Fruit fly (Drosophila melanogaster) whole organism, embryonic: ENCODE data around the gene Fatp1.

Experiments used
- Atf3 ChIP-seq: fragments of 200-800 bp; sonication (Bioruptor generic); optimal IDR thresholded peaks from 3 replicates; lab custom pipeline; 2016; ENCODE audit warnings: missing biosample characterization, missing genetic modification characterization
- Atf6 ChIP-seq: fragments of 200-800 bp; sonication (Bioruptor generic); IDR thresholded peaks from 2 replicates; pipeline ENCODE4 v1.3.6; 2022; ENCODE audit warnings: missing biosample characterization, missing genetic modification characterization
- Awh ChIP-seq: fragments of 200-800 bp; sonication (Bioruptor generic); IDR thresholded peaks from 2 replicates; pipeline ENCODE4, ENCODE4 v1.3.6; 2022; ENCODE audit warnings: missing biosample characterization, missing genetic modification characterization
- Bdp1 ChIP-seq: fragments of 200-800 bp; sonication (Bioruptor generic); optimal IDR thresholded peaks from 3 replicates; lab custom pipeline; 2016; ENCODE audit warnings: missing biosample characterization, missing genetic modification characterization
- CG10274 ChIP-seq: fragments of 200-800 bp; sonication (Bioruptor generic); optimal IDR thresholded peaks from 3 replicates; lab custom pipeline; 2017; ENCODE audit warnings: missing biosample characterization, mild to moderate bottlenecking, missing genetic modification characterization
- CG10462 ChIP-seq: fragments of 200-800 bp; sonication (Bioruptor generic); optimal IDR thresholded peaks from 2 replicates; lab custom pipeline; 2016; ENCODE audit warnings: missing biosample characterization, missing genetic modification characterization
- CG12769 ChIP-seq: fragments of 200-800 bp; sonication (Bioruptor generic); optimal IDR thresholded peaks from 2 replicates; lab custom pipeline; 2019; ENCODE audit warnings: missing biosample characterization, mild to moderate bottlenecking, missing genetic modification characterization, moderate library complexity
- CG13287 ChIP-seq: fragments of 200-800 bp; sonication (Bioruptor generic); IDR thresholded peaks from 2 replicates; pipeline ENCODE4 v1.3.6; 2022; ENCODE audit warnings: missing biosample characterization, missing genetic modification characterization; ENCODE audit not compliant: partially characterized antibody
- CG13424 ChIP-seq: fragments of 200-800 bp; sonication (Bioruptor generic); optimal IDR thresholded peaks from 2 replicates; lab custom pipeline; 2019; ENCODE audit warnings: missing biosample characterization, mild to moderate bottlenecking, missing genetic modification characterization, moderate library complexity
- CG13894 ChIP-seq: fragments of 200-800 bp; sonication (Bioruptor generic); optimal IDR thresholded peaks from 3 replicates; lab custom pipeline; 2018; ENCODE audit warnings: missing biosample characterization, mild to moderate bottlenecking, missing genetic modification characterization, moderate library complexity
- CG14441 ChIP-seq: fragments of 200-800 bp; sonication (Bioruptor generic); IDR thresholded peaks from 2 replicates; pipeline ENCODE4 v1.3.6; 2022; ENCODE audit warnings: missing biosample characterization, missing genetic modification characterization
- CG14710 ChIP-seq: fragments of 200-800 bp; sonication (Bioruptor generic); optimal IDR thresholded peaks from 3 replicates; lab custom pipeline; 2019; ENCODE audit warnings: missing biosample characterization, mild to moderate bottlenecking, missing genetic modification characterization, moderate library complexity
- CG15269 ChIP-seq: fragments of 200-800 bp; sonication (Bioruptor generic); optimal IDR thresholded peaks from 2 replicates; lab custom pipeline; 2018; ENCODE audit warnings: missing biosample characterization, mild to moderate bottlenecking, missing genetic modification characterization, moderate library complexity
- CG18262 ChIP-seq: fragments of 200-800 bp; optimal IDR thresholded peaks from 3 replicates; lab custom pipeline; 2019; ENCODE audit warnings: missing biosample characterization, mild to moderate bottlenecking, missing genetic modification characterization, moderate library complexity
- CG30431 ChIP-seq: fragments of 200-800 bp; sonication (Bioruptor generic); optimal IDR thresholded peaks from 2 replicates; lab custom pipeline; 2017; ENCODE audit warnings: missing biosample characterization, missing genetic modification characterization
- CG34376 ChIP-seq: fragments of 200-800 bp; sonication (Bioruptor generic); optimal IDR thresholded peaks from 2 replicates; lab custom pipeline; 2018; ENCODE audit warnings: missing biosample characterization, mild to moderate bottlenecking, missing genetic modification characterization
- CG4360 ChIP-seq: fragments of 200-800 bp; sonication (Bioruptor generic); IDR thresholded peaks from 2 replicates; pipeline ENCODE4 v1.3.6; 2022; ENCODE audit warnings: missing biosample characterization, missing genetic modification characterization
- CG6689 ChIP-seq: fragments of 200-800 bp; sonication (Bioruptor generic); IDR thresholded peaks from 2 replicates; pipeline ENCODE4 v1.3.6; 2022; ENCODE audit warnings: missing biosample characterization, missing genetic modification characterization
- CG6765 ChIP-seq: fragments of 200-800 bp; sonication (Bioruptor generic); optimal IDR thresholded peaks from 3 replicates; lab custom pipeline; 2017; ENCODE audit warnings: missing biosample characterization, mild to moderate bottlenecking, missing genetic modification characterization
- CG7372 ChIP-seq: fragments of 200-800 bp; sonication (Bioruptor generic); IDR thresholded peaks from 2 replicates; pipeline ENCODE4 v1.3.6; 2022; ENCODE audit warnings: missing biosample characterization, missing genetic modification characterization
- CG7556 ChIP-seq: fragments of 200-800 bp; sonication (Bioruptor generic); optimal IDR thresholded peaks from 2 replicates; lab custom pipeline; 2017; ENCODE audit warnings: missing biosample characterization, mild to moderate bottlenecking, missing genetic modification characterization
- CG8290 ChIP-seq, 3 experiments: fragments of 200-800 bp; sonication (Bioruptor generic); optimal IDR thresholded peaks; 2 replicates each; lab custom pipeline; 2016 to 2019; ENCODE audit warnings: missing biosample characterization in 3 of 3, missing genetic modification characterization in 3 of 3, mild to moderate bottlenecking in 2 of 3, moderate library complexity in 1 of 3
- CG9797 ChIP-seq: fragments of 200-800 bp; sonication (Bioruptor generic); optimal IDR thresholded peaks from 3 replicates; lab custom pipeline; 2018; ENCODE audit warnings: missing biosample characterization, mild to moderate bottlenecking, missing genetic modification characterization
- CG9817 ChIP-seq: fragments of 200-800 bp; sonication (Bioruptor generic); optimal IDR thresholded peaks from 2 replicates; lab custom pipeline; 2018; ENCODE audit warnings: missing biosample characterization, mild to moderate bottlenecking, missing genetic modification characterization, moderate library complexity
- HLH54F ChIP-seq: fragments of 200-800 bp; sonication (Bioruptor generic); optimal IDR thresholded peaks from 3 replicates; lab custom pipeline; 2016; ENCODE audit warnings: missing biosample characterization, missing genetic modification characterization
- HmgZ ChIP-seq: fragments of 200-800 bp; sonication (Bioruptor generic); optimal IDR thresholded peaks from 2 replicates; lab custom pipeline; 2018; ENCODE audit warnings: missing biosample characterization, mild to moderate bottlenecking, missing genetic modification characterization
- MBD-R2 ChIP-seq: fragments of 200-800 bp; sonication (Bioruptor generic); IDR thresholded peaks from 2 replicates; pipeline ENCODE4 v1.3.6; 2022; ENCODE audit warnings: missing biosample characterization, missing genetic modification characterization
- Max ChIP-seq: fragments of 200-800 bp; sonication (Bioruptor generic); optimal IDR thresholded peaks from 2 replicates; lab custom pipeline; 2016; ENCODE audit warnings: missing biosample characterization, mild to moderate bottlenecking, missing genetic modification characterization
- caup ChIP-seq: fragments of 200-800 bp; sonication (Bioruptor generic); optimal IDR thresholded peaks from 3 replicates; lab custom pipeline; 2017; ENCODE audit warnings: missing biosample characterization, mild to moderate bottlenecking, missing genetic modification characterization, moderate library complexity; ENCODE audit not compliant: severe bottlenecking
- chm ChIP-seq: fragments of 200-800 bp; sonication (Bioruptor generic); IDR thresholded peaks from 2 replicates; pipeline ENCODE4 v1.3.6; 2022; ENCODE audit warnings: missing biosample characterization, missing genetic modification characterization
- corto ChIP-seq: fragments of 200-800 bp; sonication (Bioruptor generic); optimal IDR thresholded peaks from 2 replicates; lab custom pipeline; 2016; ENCODE audit warnings: missing biosample characterization, mild to moderate bottlenecking, missing genetic modification characterization, moderate library complexity
- cwo ChIP-seq: fragments of 200-800 bp; sonication (Bioruptor generic); optimal IDR thresholded peaks from 3 replicates; lab custom pipeline; 2017; ENCODE audit warnings: missing biosample characterization, missing genetic modification characterization, mild to moderate bottlenecking, moderate library complexity, missing genetic modification reagents
- dan ChIP-seq: fragments of 200-800 bp; sonication (Bioruptor generic); IDR thresholded peaks from 2 replicates; pipeline ENCODE4 v1.3.6; 2022; ENCODE audit warnings: missing biosample characterization, missing genetic modification characterization
- danr ChIP-seq: fragments of 200-800 bp; sonication (Bioruptor generic); IDR thresholded peaks from 2 replicates; pipeline ENCODE4 v1.3.6; 2022; ENCODE audit warnings: missing biosample characterization, missing genetic modification characterization
- disco-r ChIP-seq: fragments of 200-800 bp; sonication (Bioruptor generic); optimal IDR thresholded peaks from 2 replicates; lab custom pipeline; 2016; ENCODE audit warnings: missing biosample characterization, missing genetic modification characterization
- grau ChIP-seq: fragments of 200-800 bp; optimal IDR thresholded peaks from 3 replicates; lab custom pipeline; 2019; ENCODE audit warnings: missing biosample characterization, mild to moderate bottlenecking, missing genetic modification characterization, moderate library complexity
- hb ChIP-seq: fragments of 200-800 bp; sonication (Bioruptor generic); IDR thresholded peaks from 3 replicates; pipeline ENCODE4 v1.3.6; 2022; ENCODE audit warnings: missing biosample characterization, missing genetic modification characterization; ENCODE audit not compliant: partially characterized antibody
- hkb ChIP-seq, 2 experiments: fragments of 200-800 bp in 1 of 2; fragments of >200 bp in 1 of 2; sonication (Bioruptor generic) in 1 of 2; IDR thresholded peaks in 1 of 2; optimal IDR thresholded peaks in 1 of 2; 2 replicates each; pipeline versions ENCODE4 v1.3.6 to Lab custom; 2017 to 2022; ENCODE audit warnings: missing biosample characterization in 1 of 2, missing genetic modification characterization in 1 of 2
- insv ChIP-seq, 2 experiments: fragments of 200-800 bp; sonication (Bioruptor generic); optimal IDR thresholded peaks; 3 replicates each; lab custom pipeline; 2016 to 2018; ENCODE audit warnings: missing biosample characterization in 2 of 2, missing genetic modification characterization in 2 of 2
- lmd ChIP-seq: fragments of 200-800 bp; sonication (Bioruptor generic); IDR thresholded peaks from 2 replicates; pipeline ENCODE4 v1.3.6; 2022; ENCODE audit warnings: missing biosample characterization, missing genetic modification characterization
- nom ChIP-seq: fragments of 200-800 bp; sonication (Bioruptor generic); optimal IDR thresholded peaks from 2 replicates; lab custom pipeline; 2017; ENCODE audit warnings: missing biosample characterization, missing genetic modification characterization, mild to moderate bottlenecking, moderate library complexity, missing genetic modification reagents
- oc ChIP-seq: fragments of 200-800 bp; sonication (Bioruptor generic); optimal IDR thresholded peaks from 2 replicates; lab custom pipeline; 2018; ENCODE audit warnings: missing biosample characterization, mild to moderate bottlenecking, missing genetic modification characterization, moderate library complexity
- pan ChIP-seq, 4 experiments: fragments of >200 bp in 3 of 4; fragments of 200-800 bp in 1 of 4; sonication (Bioruptor generic) in 1 of 4; optimal IDR thresholded peaks in 3 of 4; IDR thresholded peaks in 1 of 4; 2 replicates each; pipeline versions ENCODE4 v1.3.6 to Lab custom; 2017 to 2022; ENCODE audit warnings: missing biosample characterization in 2 of 4, missing genetic modification characterization in 2 of 4, mixed read lengths in 1 of 4
- sr ChIP-seq: fragments of 200-800 bp; sonication (Bioruptor generic); IDR thresholded peaks from 3 replicates; pipeline ENCODE4 v1.3.6; 2022; ENCODE audit warnings: missing biosample characterization, missing genetic modification characterization
- tgo ChIP-seq: fragments of 200-800 bp; sonication (Bioruptor generic); IDR thresholded peaks from 3 replicates; pipeline ENCODE4 v1.3.6; 2022; ENCODE audit warnings: missing biosample characterization, missing genetic modification characterization
- unpg ChIP-seq: fragments of 200-800 bp; sonication (Bioruptor generic); optimal IDR thresholded peaks from 3 replicates; lab custom pipeline; 2018; ENCODE audit warnings: missing biosample characterization, mild to moderate bottlenecking, missing genetic modification characterization, moderate library complexity
- wek ChIP-seq: fragments of 200-800 bp; sonication (Bioruptor generic); optimal IDR thresholded peaks from 3 replicates; lab custom pipeline; 2018; ENCODE audit warnings: missing biosample characterization, mild to moderate bottlenecking, missing genetic modification characterization, moderate library complexity

Fatp1 gene

dm6 chr2L:10516470-10517048 lies 459 bp downstream of the Fatp1 start (continued):
- TF ChIP-seq CG15269 (peak; percentile 26), CG14441 (GFP tag; lab: Robert Waterston, UW) (peak; percentile 34), hb (no peak), disco-r (GFP tag; lab: Kevin White, UChicago) (peak; percentile 24), Awh (0 out of 2 replicates have a peak, but pooled peaks have one; percentile 55), nom (peak; percentile 66), cwo (GFP tag; lab: Kevin White, UChicago) (peak; percentile 29), Atf3 (GFP tag; lab: Kevin White, UChicago) (peak; percentile 35), Max (GFP tag; lab: Kevin White, UChicago) (peak; percentile 6), tgo (GFP tag; lab: Robert Waterston, UW) (peak; percentile 23; the same call in 1 of the 3 replicates), unpg (peak; percentile 12), wek (GFP tag; lab: Kevin White, UChicago) (peak; percentile 35), CG30431 (peak; percentile 28), oc (tag; lab: Kevin White, UChicago) (no peak), CG13894 (tag; lab: Kevin White, UChicago) (peak; percentile 52), CG13424 (tag; lab: Kevin White, UChicago) (peak; percentile 51), CG14710 (tag; lab: Kevin White, UChicago) (peak; percentile 38), pan (optimal IDR thresholded peaks at IDR 0.05; lab: Kevin White, UChicago) (no peak), pan (GFP tag; optimal IDR thresholded peaks at IDR 0.05 in 1 of 2, IDR thresholded peaks at IDR 0.05 in 1 of 2) (peak in 1 of 2 experiments; percentile 27), Bdp1 (GFP tag; lab: Kevin White, UChicago) (peak; percentile 21), insv (GFP tag; optimal IDR thresholded peaks at IDR 0.05; lab: Kevin White, UChicago) (peak in 1 of 2 experiments; percentile 28), caup (GFP tag; lab: Kevin White, UChicago) (peak; percentile 33), CG9817 (peak; percentile 38), dan (GFP tag; lab: Robert Waterston, UW) (no peak), lmd (GFP tag; lab: Robert Waterston, UW) (peak; percentile 50), MBD-R2 (GFP tag; lab: Robert Waterston, UW) (peak; percentile 42), CG6689 (GFP tag; lab: Robert Waterston, UW) (peak; percentile 36; the same call in 1 of the 2 replicates), sr (GFP tag; lab: Robert Waterston, UW) (no peak), corto (no peak), danr (GFP tag; lab: Robert Waterston, UW) (0 out of 2 replicates have a peak, but pooled peaks have one; percentile 20), hkb (optimal IDR thresholded peaks at IDR 0.05; lab: Kevin White, UChicago) (no peak), hkb (GFP tag; IDR thresholded peaks at IDR 0.05; lab: Robert Waterston, UW) (peak; percentile 46), CG7372 (GFP tag; lab: Robert Waterston, UW) (no peak), CG10274 (GFP tag; lab: Kevin White, UChicago) (peak; percentile 18), CG7556 (GFP tag; lab: Kevin White, UChicago) (peak; percentile 58), CG4360 (GFP tag; lab: Robert Waterston, UW) (0 out of 2 replicates have a peak, but pooled peaks have one; percentile 28), CG9797 (GFP tag; lab: Kevin White, UChicago) (peak; percentile 6), CG18262 (tag; lab: Kevin White, UChicago) (peak; percentile 34), CG13287 (no peak; the same call in 1 of the 2 replicates), CG12769 (peak; percentile 35), CG34376 (peak; percentile 21), Atf6 (GFP tag; lab: Robert Waterston, UW) (peak; percentile 71; the same call in 1 of the 2 replicates), CG10462 (peak; percentile 46), HmgZ (tag; lab: Kevin White, UChicago) (peak; percentile 49), HLH54F (GFP tag; lab: Kevin White, UChicago) (peak; percentile 31), grau (tag; lab: Kevin White, UChicago) (peak; percentile 95), CG8290 (GFP tag; optimal IDR thresholded peaks at IDR 0.05; lab: Kevin White, UChicago) (no peak), CG8290 (tag; optimal IDR thresholded peaks at IDR 0.05; lab: Kevin White, UChicago) (peak in 1 of 2 experiments; percentile 35), chm (GFP tag; lab: Robert Waterston, UW) (no peak), CG6765 (GFP tag; lab: Kevin White, UChicago) (peak; percentile 62)
